Fruit fly (Drosophila melanogaster) whole organism, embryonic: ENCODE results near the gene Top3alpha.
A peak's percentile ranks its signal among the peaks of the same experiment; 100 is the strongest.

Experiments
- ATbp ChIP-seq: fragments of 200-800 bp; sonication (Bioruptor generic); optimal IDR thresholded peaks from 2 replicates; lab custom pipeline; 2017; ENCODE audit warnings: missing biosample characterization, mild to moderate bottlenecking, missing genetic modification characterization, missing genetic modification reagents
- Atf6 ChIP-seq: fragments of 200-800 bp; sonication (Bioruptor generic); IDR thresholded peaks from 2 replicates; pipeline ENCODE4 v1.3.6; 2022; ENCODE audit warnings: missing biosample characterization, missing genetic modification characterization
- Bgb ChIP-seq: fragments of 200-800 bp; sonication (Bioruptor generic); IDR thresholded peaks from 2 replicates; pipeline ENCODE4 v1.3.6; 2022; ENCODE audit warnings: missing biosample characterization, missing genetic modification characterization; ENCODE audit not compliant: partially characterized antibody
- CG10959 ChIP-seq: fragments of 200-800 bp; sonication (Bioruptor generic); IDR thresholded peaks from 2 replicates; pipeline ENCODE4 v1.3.6; 2022; ENCODE audit warnings: missing biosample characterization, missing genetic modification characterization
- CG11696 ChIP-seq: fragments of 200-800 bp; sonication (Bioruptor generic); IDR thresholded peaks from 2 replicates; pipeline ENCODE4 v1.3.6; 2022; ENCODE audit warnings: missing biosample characterization, missing genetic modification characterization
- CG14710 ChIP-seq: fragments of 200-800 bp; sonication (Bioruptor generic); optimal IDR thresholded peaks from 3 replicates; lab custom pipeline; 2019; ENCODE audit warnings: missing biosample characterization, mild to moderate bottlenecking, missing genetic modification characterization, moderate library complexity
- CG14965 ChIP-seq: fragments of 200-800 bp; sonication (Bioruptor generic); optimal IDR thresholded peaks from 2 replicates; lab custom pipeline; 2016; ENCODE audit warnings: missing biosample characterization, missing genetic modification characterization, borderline replicate concordance
- CG15601 ChIP-seq: fragments of 200-800 bp; sonication (Bioruptor generic); optimal IDR thresholded peaks from 3 replicates; lab custom pipeline; 2019; ENCODE audit warnings: missing biosample characterization, mild to moderate bottlenecking, missing genetic modification characterization, moderate library complexity
- CG16779 ChIP-seq: fragments of 200-800 bp; sonication (Bioruptor generic); IDR thresholded peaks from 2 replicates; pipeline ENCODE4 v1.3.6; 2022; ENCODE audit warnings: missing biosample characterization, missing genetic modification characterization
- CG16813 ChIP-seq: fragments of 200-800 bp; sonication (Bioruptor generic); IDR thresholded peaks from 3 replicates; pipeline ENCODE4 v1.3.6; 2022; ENCODE audit warnings: missing biosample characterization, missing genetic modification characterization; ENCODE audit not compliant: partially characterized antibody
- CG17328 ChIP-seq: fragments of 200-800 bp; sonication (Bioruptor generic); IDR thresholded peaks from 2 replicates; pipeline ENCODE4 v1.3.6; 2022; ENCODE audit warnings: missing biosample characterization, missing genetic modification characterization
- CG17829 ChIP-seq: fragments of 200-800 bp; optimal IDR thresholded peaks from 2 replicates; lab custom pipeline; 2019; ENCODE audit warnings: missing biosample characterization, mild to moderate bottlenecking, missing genetic modification characterization, moderate library complexity
- CG18262 ChIP-seq: fragments of 200-800 bp; optimal IDR thresholded peaks from 3 replicates; lab custom pipeline; 2019; ENCODE audit warnings: missing biosample characterization, mild to moderate bottlenecking, missing genetic modification characterization, moderate library complexity
- CG2712 ChIP-seq: fragments of 200-800 bp; optimal IDR thresholded peaks from 3 replicates; lab custom pipeline; 2019; ENCODE audit warnings: missing biosample characterization, mild to moderate bottlenecking, missing genetic modification characterization, moderate library complexity
- CG30020 ChIP-seq: fragments of 200-800 bp; optimal IDR thresholded peaks from 2 replicates; lab custom pipeline; 2019; ENCODE audit warnings: missing biosample characterization, mild to moderate bottlenecking, missing genetic modification characterization, moderate library complexity
- CG31224 ChIP-seq: fragments of 200-800 bp; sonication (Bioruptor generic); IDR thresholded peaks from 2 replicates; pipeline ENCODE4 v1.3.6; 2022; ENCODE audit warnings: missing biosample characterization, missing genetic modification characterization
- CG31388 ChIP-seq: fragments of 200-800 bp; sonication (Bioruptor generic); optimal IDR thresholded peaks from 2 replicates; lab custom pipeline; 2016; ENCODE audit warnings: missing biosample characterization, missing genetic modification characterization
- CG4360 ChIP-seq: fragments of 200-800 bp; sonication (Bioruptor generic); IDR thresholded peaks from 2 replicates; pipeline ENCODE4 v1.3.6; 2022; ENCODE audit warnings: missing biosample characterization, missing genetic modification characterization
- CG8765 ChIP-seq: fragments of 200-800 bp; sonication (Bioruptor generic); IDR thresholded peaks from 2 replicates; pipeline ENCODE4 v1.3.6; 2022; ENCODE audit warnings: missing biosample characterization, missing genetic modification characterization
- D19B ChIP-seq: fragments of 200-800 bp; sonication (Bioruptor generic); optimal IDR thresholded peaks from 2 replicates; lab custom pipeline; 2017; ENCODE audit warnings: missing biosample characterization, mild to moderate bottlenecking, missing genetic modification characterization
- Dip3 ChIP-seq: fragments of 200-800 bp; sonication (Bioruptor generic); optimal IDR thresholded peaks from 3 replicates; lab custom pipeline; 2016; ENCODE audit warnings: missing biosample characterization, missing genetic modification characterization
- HLH54F ChIP-seq: fragments of 200-800 bp; sonication (Bioruptor generic); optimal IDR thresholded peaks from 3 replicates; lab custom pipeline; 2016; ENCODE audit warnings: missing biosample characterization, missing genetic modification characterization
- HmgZ ChIP-seq: fragments of 200-800 bp; sonication (Bioruptor generic); optimal IDR thresholded peaks from 2 replicates; lab custom pipeline; 2018; ENCODE audit warnings: missing biosample characterization, mild to moderate bottlenecking, missing genetic modification characterization
- Hr78 ChIP-seq, 2 experiments: fragments of 200-800 bp in 1 of 2; fragments of >200 bp in 1 of 2; sonication (Bioruptor generic) in 1 of 2; optimal IDR thresholded peaks; 2 replicates each; lab custom pipeline; 2017 to 2019; ENCODE audit warnings: missing biosample characterization in 2 of 2, missing genetic modification characterization in 2 of 2, mild to moderate bottlenecking in 1 of 2, moderate library complexity in 1 of 2
- Lhr ChIP-seq: fragments of 200-800 bp; sonication (Bioruptor generic); optimal IDR thresholded peaks from 3 replicates; lab custom pipeline; 2017; ENCODE audit warnings: mild to moderate bottlenecking, missing biosample characterization, missing genetic modification reagents, missing genetic modification characterization
- MBD-R2 ChIP-seq: fragments of 200-800 bp; sonication (Bioruptor generic); IDR thresholded peaks from 2 replicates; pipeline ENCODE4 v1.3.6; 2022; ENCODE audit warnings: missing biosample characterization, missing genetic modification characterization
- Nf-YA ChIP-seq: fragments of 200-800 bp; sonication (Bioruptor generic); IDR thresholded peaks from 2 replicates; pipeline ENCODE4 v1.3.6; 2022; ENCODE audit warnings: missing biosample characterization, missing genetic modification characterization
- Rx ChIP-seq: fragments of 200-800 bp; sonication (Bioruptor generic); IDR thresholded peaks from 2 replicates; pipeline ENCODE4 v1.3.6; 2022; ENCODE audit warnings: missing biosample characterization, missing genetic modification characterization
- Sin3A ChIP-seq: fragments of >200 bp; optimal IDR thresholded peaks from 2 replicates; lab custom pipeline; 2018
- Xbp1 ChIP-seq: fragments of 200-800 bp; sonication (Bioruptor generic); optimal IDR thresholded peaks from 3 replicates; lab custom pipeline; 2016; ENCODE audit warnings: missing biosample characterization, mild to moderate bottlenecking, missing genetic modification characterization
- Xrp1 ChIP-seq: fragments of 200-800 bp; sonication (Bioruptor generic); IDR thresholded peaks from 2 replicates; pipeline ENCODE4 v1.3.6; 2022; ENCODE audit warnings: missing biosample characterization, missing genetic modification characterization
- ab ChIP-seq: fragments of 200-800 bp; sonication (Bioruptor generic); optimal IDR thresholded peaks from 2 replicates; lab custom pipeline; 2016; ENCODE audit warnings: missing biosample characterization, missing genetic modification characterization
- amos ChIP-seq: fragments of 200-800 bp; sonication (Bioruptor generic); IDR thresholded peaks from 2 replicates; pipeline ENCODE4 v1.3.6; 2022; ENCODE audit warnings: missing biosample characterization, missing genetic modification characterization; ENCODE audit not compliant: partially characterized antibody
- chinmo ChIP-seq: fragments of 200-800 bp; sonication (Bioruptor generic); IDR thresholded peaks from 4 replicates; pipeline ENCODE4 v1.3.6; 2022; ENCODE audit warnings: missing biosample characterization, missing genetic modification characterization; ENCODE audit not compliant: partially characterized antibody
- ci ChIP-seq: fragments of 200-800 bp; sonication (Bioruptor generic); IDR thresholded peaks from 3 replicates; pipeline ENCODE4 v1.3.6; 2022; ENCODE audit warnings: missing biosample characterization, missing genetic modification characterization
- crc ChIP-seq: fragments of 200-800 bp; sonication (Bioruptor generic); optimal IDR thresholded peaks from 2 replicates; lab custom pipeline; 2016; ENCODE audit warnings: missing biosample characterization, missing genetic modification characterization
- danr ChIP-seq: fragments of 200-800 bp; sonication (Bioruptor generic); IDR thresholded peaks from 2 replicates; pipeline ENCODE4 v1.3.6; 2022; ENCODE audit warnings: missing biosample characterization, missing genetic modification characterization
- dmrt99B ChIP-seq: fragments of 200-800 bp; sonication (Bioruptor generic); optimal IDR thresholded peaks from 2 replicates; lab custom pipeline; 2018; ENCODE audit warnings: missing biosample characterization, mild to moderate bottlenecking, missing genetic modification characterization, moderate library complexity
- dpn ChIP-seq, 2 experiments: fragments of 200-800 bp; sonication (Bioruptor generic); optimal IDR thresholded peaks; 3 replicates each; lab custom pipeline; 2016; ENCODE audit warnings: missing biosample characterization in 2 of 2, missing genetic modification characterization in 2 of 2
- hbn ChIP-seq: fragments of 200-800 bp; sonication (Bioruptor generic); IDR thresholded peaks from 2 replicates; pipeline ENCODE4 v1.3.6; 2022; ENCODE audit warnings: missing biosample characterization, missing genetic modification characterization; ENCODE audit not compliant: partially characterized antibody
- her ChIP-seq: fragments of 200-800 bp; sonication (Bioruptor generic); optimal IDR thresholded peaks from 2 replicates; lab custom pipeline; 2016; ENCODE audit warnings: missing biosample characterization, missing genetic modification characterization
- inv ChIP-seq: fragments of 200-800 bp; sonication (Bioruptor generic); IDR thresholded peaks from 2 replicates; pipeline ENCODE4 v1.3.6; 2022; ENCODE audit warnings: missing biosample characterization, missing genetic modification characterization; ENCODE audit not compliant: partially characterized antibody
- lmd ChIP-seq: fragments of 200-800 bp; sonication (Bioruptor generic); IDR thresholded peaks from 2 replicates; pipeline ENCODE4 v1.3.6; 2022; ENCODE audit warnings: missing biosample characterization, missing genetic modification characterization
- mld ChIP-seq: fragments of 200-800 bp; sonication (Bioruptor generic); IDR thresholded peaks from 3 replicates; pipeline ENCODE4 v1.3.6; 2022; ENCODE audit warnings: missing biosample characterization, missing genetic modification characterization; ENCODE audit not compliant: partially characterized antibody
- onecut ChIP-seq: fragments of 200-800 bp; sonication (Bioruptor generic); IDR thresholded peaks from 2 replicates; pipeline ENCODE4 v1.3.6; 2022; ENCODE audit warnings: missing biosample characterization, missing genetic modification characterization
- pb ChIP-seq: fragments of 200-800 bp; sonication (Bioruptor generic); optimal IDR thresholded peaks from 3 replicates; lab custom pipeline; 2016; ENCODE audit warnings: missing biosample characterization, missing genetic modification characterization
- ranshi ChIP-seq: fragments of 200-800 bp; sonication (Bioruptor generic); IDR thresholded peaks from 2 replicates; pipeline ENCODE4 v1.3.6; 2022; ENCODE audit warnings: missing biosample characterization, missing genetic modification characterization
- rib ChIP-seq: fragments of 200-800 bp; sonication (Bioruptor generic); IDR thresholded peaks from 2 replicates; pipeline ENCODE4 v1.3.6; 2022; ENCODE audit warnings: missing biosample characterization, missing genetic modification characterization
- sr ChIP-seq: fragments of 200-800 bp; sonication (Bioruptor generic); IDR thresholded peaks from 3 replicates; pipeline ENCODE4 v1.3.6; 2022; ENCODE audit warnings: missing biosample characterization, missing genetic modification characterization
- ttk ChIP-seq: fragments of 200-800 bp; sonication (Bioruptor generic); IDR thresholded peaks from 2 replicates; pipeline ENCODE4 v2.1.2; 2022; ENCODE audit warnings: missing biosample characterization, missing genetic modification characterization
- unc-4 ChIP-seq: fragments of 200-800 bp; sonication (Bioruptor generic); IDR thresholded peaks from 2 replicates; pipeline ENCODE4 v1.3.6; 2022; ENCODE audit warnings: missing biosample characterization, missing genetic modification characterization; ENCODE audit not compliant: partially characterized antibody
- vfl ChIP-seq: fragments of 200-800 bp; sonication (Bioruptor generic); optimal IDR thresholded peaks from 2 replicates; lab custom pipeline; 2016; ENCODE audit warnings: missing biosample characterization, missing genetic modification characterization

Top3alpha gene

DNA sequence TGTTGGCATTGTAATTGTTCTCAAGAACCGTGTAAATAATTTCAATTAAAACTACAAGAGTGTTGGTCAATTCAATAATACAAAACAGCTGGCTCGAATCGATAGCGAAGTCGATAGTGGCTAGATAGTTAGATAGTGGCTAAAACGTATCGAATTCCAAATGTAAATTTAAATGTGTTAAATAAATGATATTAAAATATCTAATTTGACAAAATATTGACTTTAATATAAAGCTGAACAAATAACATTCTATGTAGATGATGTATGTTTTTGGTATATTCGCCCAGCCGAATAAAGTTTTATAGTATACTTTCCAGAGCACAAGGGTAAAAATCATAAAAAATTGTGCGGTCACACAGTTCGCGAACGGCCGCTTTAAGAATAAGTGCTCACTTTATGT lies 28.3 kb downstream of the Top3alpha start, which contains the start of the genes Dpm1 and CG10137 (continued):
- TF ChIP-seq ab (GFP tag; lab: Kevin White, UChicago) (no peak), CG31388 (GFP tag; lab: Kevin White, UChicago) (no peak), vfl (GFP tag; lab: Kevin White, UChicago) (no peak), dpn (GFP tag; optimal IDR thresholded peaks at IDR 0.05; lab: Kevin White, UChicago) (no peak), CG10959 (GFP tag; lab: Robert Waterston, UW) (no peak), MBD-R2 (GFP tag; lab: Robert Waterston, UW) (peak; percentile 82), CG11696 (GFP tag; lab: Robert Waterston, UW) (no peak), Lhr (peak; percentile 70), unc-4 (GFP tag; lab: Robert Waterston, UW) (peak; percentile 73), rib (GFP tag; lab: Robert Waterston, UW) (no peak), CG15601 (tag; lab: Kevin White, UChicago) (peak; percentile 15), CG16779 (GFP tag; lab: Robert Waterston, UW) (no peak), hbn (peak; percentile 61), crc (GFP tag; lab: Kevin White, UChicago) (no peak), ranshi (GFP tag; lab: Robert Waterston, UW) (no peak), CG17328 (GFP tag; lab: Robert Waterston, UW) (no peak), CG17829 (peak; percentile 12), Rx (GFP tag; lab: Robert Waterston, UW) (no peak), CG30020 (peak; percentile 29), CG18262 (tag; lab: Kevin White, UChicago) (peak; percentile 1), CG16813 (GFP tag; lab: Robert Waterston, UW) (peak; percentile 52; the same call in 2 of the 3 replicates), onecut (GFP tag; lab: Robert Waterston, UW) (no peak; the same call in 1 of the 2 replicates), Xbp1 (GFP tag; lab: Kevin White, UChicago) (peak; percentile 3), mld (no peak), ci (GFP tag; lab: Robert Waterston, UW) (no peak), sr (GFP tag; lab: Robert Waterston, UW) (no peak), ttk (GFP tag; lab: Robert Waterston, UW) (no peak), CG14965 (no peak), amos (GFP tag; lab: Robert Waterston, UW) (peak; percentile 70), D19B (GFP tag; lab: Kevin White, UChicago) (no peak), inv (peak; percentile 40; the same call in 1 of the 2 replicates), HLH54F (GFP tag; lab: Kevin White, UChicago) (no peak), CG14710 (peak; percentile 49), pb (GFP tag; lab: Kevin White, UChicago) (no peak), dmrt99B (no peak), CG4360 (no peak), danr (GFP tag; lab: Robert Waterston, UW) (no peak), Sin3A (lab: Kevin White, UChicago) (peak; percentile 40), CG31224 (GFP tag; lab: Robert Waterston, UW) (no peak), Bgb (GFP tag; lab: Robert Waterston, UW) (peak; percentile 73), HmgZ (tag; lab: Kevin White, UChicago) (peak; percentile 9), ATbp (GFP tag; lab: Kevin White, UChicago) (no peak), lmd (GFP tag; lab: Robert Waterston, UW) (no peak), Xrp1 (no peak), Nf-YA (GFP tag; lab: Robert Waterston, UW) (no peak), Dip3 (GFP tag; lab: Kevin White, UChicago) (no peak), CG2712 (tag; lab: Kevin White, UChicago) (peak; percentile 23), Atf6 (no peak), chinmo (0 out of 4 replicates have a peak, but pooled peaks have one; percentile 43), her (GFP tag; lab: Kevin White, UChicago) (no peak), Hr78 (GFP tag; optimal IDR thresholded peaks at IDR 0.05; lab: Kevin White, UChicago) (no peak), CG8765 (no peak)
